Fruit fly (Drosophila melanogaster): ENCODE data around the gene Ir67c.

The Ir67c gene

dm6 chr3L:10386180-10386579 is 47.7 kb downstream of the Ir67c start (continued):
- peak in 1 of 2 experiments; percentile 41 for TF ChIP-seq salr (GFP tag; optimal IDR thresholded peaks at IDR 0.05)
- no peak for TF ChIP-seq ss (GFP tag; optimal IDR thresholded peaks at IDR 0.05)
- TF ChIP-seq OdsH (GFP tag; optimal IDR thresholded peaks at IDR 0.05) = peak; percentile 31
- peak; percentile 12 for TF ChIP-seq pdm3 (GFP tag; optimal IDR thresholded peaks at IDR 0.05)
- TF ChIP-seq Met (GFP tag; optimal IDR thresholded peaks at IDR 0.05) = no peak
- TF ChIP-seq fd59A (GFP tag; optimal IDR thresholded peaks at IDR 0.05) = peak; percentile 13
- no peak for TF ChIP-seq CG16779 (tag; optimal IDR thresholded peaks at IDR 0.05)

- TF ChIP-seq CG15336 (GFP tag; IDR thresholded peaks at IDR 0.05) (0 out of 2 replicates have a peak, but pooled peaks have one; percentile 11), CG6276 (GFP tag; optimal IDR thresholded peaks at IDR 0.05) (peak; percentile 22), vri (GFP tag; optimal IDR thresholded peaks at IDR 0.05) (no peak), svp (GFP tag) (peak; percentile 1), CG9139 (GFP tag; optimal IDR thresholded peaks at IDR 0.05) (peak; percentile 13), achi (GFP tag; optimal IDR thresholded peaks at IDR 0.05) (peak; percentile 23), fd59A (GFP tag; optimal IDR thresholded peaks at IDR 0.05) (no peak), Sox14 (GFP tag; optimal IDR thresholded peaks at IDR 0.05) (no peak), Smox (GFP tag; optimal IDR thresholded peaks at IDR 0.05) (no peak), CG10631 (GFP tag; optimal IDR thresholded peaks at IDR 0.05) (peak; percentile 43), net (GFP tag; optimal IDR thresholded peaks at IDR 0.05) (no peak), dac (GFP tag; optimal IDR thresholded peaks at IDR 0.05) (no peak), Lpt (GFP tag; optimal IDR thresholded peaks at IDR 0.05) (peak; percentile 7), CG3919 (GFP tag; optimal IDR thresholded peaks at IDR 0.05) (no peak), CG32006 (GFP tag; optimal IDR thresholded peaks at IDR 0.05) (peak; percentile 68), Blimp-1 (GFP tag; optimal IDR thresholded peaks at IDR 0.05) (no peak), OdsH (GFP tag; optimal IDR thresholded peaks at IDR 0.05) (peak; percentile 28), CG11902 (GFP tag; optimal IDR thresholded peaks at IDR 0.05) (no peak), Hr4 (GFP tag; optimal IDR thresholded peaks at IDR 0.05) (peak; percentile 53), CG6792 (GFP tag; optimal IDR thresholded peaks at IDR 0.05) (peak; percentile 2), pdm3 (GFP tag; optimal IDR thresholded peaks at IDR 0.05) (peak; percentile 30), fkh (GFP tag; optimal IDR thresholded peaks at IDR 0.05) (no peak), dsx (GFP tag; optimal IDR thresholded peaks at IDR 0.05; ENCODE audit: poor library complexity, severe bottlenecking) (peak; percentile 5), Gug (GFP tag; IDR thresholded peaks at IDR 0.05) (no peak), esn (GFP tag; optimal IDR thresholded peaks at IDR 0.05) (peak; percentile 19), CG8632 (GFP tag; optimal IDR thresholded peaks at IDR 0.05) (peak; percentile 18), acj6 (GFP tag; optimal IDR thresholded peaks at IDR 0.05) (peak; percentile 2), salr (GFP tag; optimal IDR thresholded peaks at IDR 0.05) (peak in 1 of 2 experiments; percentile 21), CG6808 (GFP tag; optimal IDR thresholded peaks at IDR 0.05) (no peak), ss (GFP tag; optimal IDR thresholded peaks at IDR 0.05) (peak; percentile 44 to 53), Met (GFP tag; optimal IDR thresholded peaks at IDR 0.05) (no peak), CG11294 (GFP tag; IDR thresholded peaks at IDR 0.05) (peak; percentile 15; the same call in 1 of the 2 replicates), CG4318 (GFP tag; optimal IDR thresholded peaks at IDR 0.05) (peak; percentile 20), Eip75B (GFP tag; optimal IDR thresholded peaks at IDR 0.05) (no peak), Eip78C (GFP tag) (peak; percentile 78), CG7368 (GFP tag; optimal IDR thresholded peaks at IDR 0.05) (no peak), Eip93F (GFP tag; optimal IDR thresholded peaks at IDR 0.05) (no peak), eg (GFP tag; IDR thresholded peaks at IDR 0.05) (peak; percentile 33; the same call in 1 of the 3 replicates), Hr39 (GFP tag; optimal IDR thresholded peaks at IDR 0.05) (peak; percentile 0), CG3032 (tag; optimal IDR thresholded peaks at IDR 0.05) (no peak), Sox102F (GFP tag; optimal IDR thresholded peaks at IDR 0.05) (no peak), CG6163 (GFP tag; IDR thresholded peaks at IDR 0.05) (peak; percentile 62; the same call in 2 of the 3 replicates), cyc (GFP tag; optimal IDR thresholded peaks at IDR 0.05) (no peak), Ets21C (GFP tag; optimal IDR thresholded peaks at IDR 0.05) (no peak), Ets96B (tag; optimal IDR thresholded peaks at IDR 0.05) (no peak), spab (GFP tag; optimal IDR thresholded peaks at IDR 0.05) (no peak)
Measured at dm6 chr3L:10384727-10385459, 49.0 kb downstream of the Ir67c start.

All from whole organism, prepupa.